Worm (Caenorhabditis elegans) whole organism, mixed stage, embryonic: Measurements from ENCODE around the gene C06G3.3.

Experiments used
- M03D4.4 ChIP-seq: sonication (generic microtip); optimal IDR thresholded peaks from 2 replicates; lab custom pipeline; 2017; ENCODE audit warnings: mild to moderate bottlenecking, missing genetic modification characterization, missing compliant biosample characterization
- ceh-83 ChIP-seq: fragments of 200-800 bp; sonication (Bioruptor generic); optimal IDR thresholded peaks from 2 replicates; lab custom pipeline; 2018; ENCODE audit warnings: mild to moderate bottlenecking, missing genetic modification characterization, missing compliant biosample characterization
- lsy-2 ChIP-seq: fragments of 150-350 bp; optimal IDR thresholded peaks from 2 replicates; lab custom pipeline; 2014; ENCODE audit warnings: missing biosample characterization, missing genetic modification characterization
- nhr-76 ChIP-seq: sonication (generic microtip); optimal IDR thresholded peaks from 2 replicates; lab custom pipeline; 2017; ENCODE audit warnings: missing biosample characterization, missing genetic modification characterization
- sem-2 ChIP-seq: fragments of 200-800 bp; sonication (Bioruptor generic); optimal IDR thresholded peaks from 2 replicates; lab custom pipeline; 2018; ENCODE audit warnings: mild to moderate bottlenecking, missing genetic modification characterization, missing compliant biosample characterization
- ztf-11 ChIP-seq: fragments of 150-350 bp; optimal IDR thresholded peaks from 2 replicates; lab custom pipeline; 2014; ENCODE audit warnings: missing biosample characterization, missing genetic modification characterization

- TF ChIP-seq ztf-11 (tag; lab: Kevin White, UChicago) (no peak), ceh-83 (GFP tag; lab: Kevin White, UChicago) (no peak), lsy-2 (tag; lab: Kevin White, UChicago) (peak; percentile 69), sem-2 (GFP tag; lab: Kevin White, UChicago) (no peak), nhr-76 (no peak), M03D4.4 (no peak)
Observed at ce11 chrIV:7044552-7045139, 8.7 kb downstream of the C06G3.3 start, which contains the start of gene tin-9.1.
